Fruit fly (Drosophila melanogaster) whole organism, pupa: ENCODE results near the gene CG7492.
A peak's percentile ranks its signal among the peaks of the same experiment; 100 is the strongest.

Experiments
- CG12605 ChIP-seq: fragments of 200-800 bp; sonication (Bioruptor generic); IDR thresholded peaks from 2 replicates; pipeline ENCODE4 v1.3.6; 2022; ENCODE audit warnings: missing biosample characterization, missing genetic modification characterization
- CG14655 ChIP-seq: fragments of 200-800 bp; sonication (Bioruptor generic); optimal IDR thresholded peaks from 3 replicates; lab custom pipeline; 2017; ENCODE audit warnings: mild to moderate bottlenecking, missing biosample characterization, missing genetic modification reagents, missing genetic modification characterization
- CG4496 ChIP-seq: fragments of 200-800 bp; sonication (Bioruptor generic); IDR thresholded peaks from 3 replicates; pipeline ENCODE4 v1.3.6; 2022; ENCODE audit warnings: missing biosample characterization, missing genetic modification characterization
- CG8159 ChIP-seq: fragments of 200-800 bp; sonication (Bioruptor generic); optimal IDR thresholded peaks from 3 replicates; lab custom pipeline; 2018; ENCODE audit warnings: missing biosample characterization, mild to moderate bottlenecking, missing genetic modification characterization, moderate library complexity
- CG8301 ChIP-seq: fragments of 200-800 bp; sonication (Bioruptor generic); optimal IDR thresholded peaks from 2 replicates; lab custom pipeline; 2018; ENCODE audit warnings: missing biosample characterization, mild to moderate bottlenecking, missing genetic modification characterization
- EcR ChIP-seq: fragments of 200-800 bp; sonication (Bioruptor generic); optimal IDR thresholded peaks from 3 replicates; lab custom pipeline; 2019; ENCODE audit warnings: missing biosample characterization, missing genetic modification characterization, mild to moderate bottlenecking, moderate library complexity, missing genetic modification reagents
- Pif1A ChIP-seq: fragments of 200-800 bp; sonication (Bioruptor generic); optimal IDR thresholded peaks from 3 replicates; lab custom pipeline; 2016; ENCODE audit warnings: missing biosample characterization, missing genetic modification characterization
- fd96Ca ChIP-seq: fragments of 200-800 bp; sonication (Bioruptor generic); IDR thresholded peaks from 3 replicates; pipeline ENCODE4 v1.3.6; 2022; ENCODE audit warnings: missing biosample characterization, missing genetic modification characterization

DNA sequence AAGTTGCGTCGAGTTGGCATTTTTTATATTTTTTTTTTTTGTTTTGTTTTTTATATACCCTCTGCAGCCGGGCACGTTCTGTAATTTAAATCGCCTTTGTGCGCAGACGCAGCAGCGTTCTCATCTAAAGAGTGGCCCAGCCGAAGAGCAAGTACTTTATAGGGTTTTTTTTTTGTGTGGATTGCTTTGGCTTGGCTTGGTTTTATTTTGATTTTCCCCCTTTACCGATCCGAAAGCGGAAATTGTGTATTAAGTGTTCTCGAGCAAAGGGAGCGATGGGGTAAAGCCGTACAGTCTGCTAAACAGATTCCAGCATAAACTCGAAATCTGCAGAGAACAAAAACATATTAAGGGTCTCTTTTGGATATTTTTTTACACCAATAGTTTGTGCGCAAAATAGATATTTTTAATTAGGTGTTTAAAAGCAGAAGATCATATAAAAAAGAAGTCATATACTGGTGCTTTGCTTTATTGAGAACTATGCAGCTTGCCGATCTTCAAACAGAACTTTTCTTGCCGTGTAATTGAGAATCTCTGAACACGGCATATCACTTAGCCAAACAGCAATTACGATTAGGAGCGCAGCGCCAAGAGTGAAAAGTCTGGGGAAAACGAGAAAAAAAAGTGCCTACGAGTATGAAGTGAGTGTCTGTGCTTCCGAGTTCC is 48.1 kb downstream of the CG7492 start:
- peak; percentile 50 for TF ChIP-seq CG8159
- no peak for TF ChIP-seq EcR (GFP tag; lab: Kevin White, UChicago)
- TF ChIP-seq CG12605 (GFP tag; lab: Robert Waterston, UW), result no peak
- peak; percentile 21 for TF ChIP-seq Pif1A (GFP tag; lab: Kevin White, UChicago)
- peak; percentile 44 for TF ChIP-seq CG14655 (GFP tag; lab: Kevin White, UChicago)
- peak; percentile 27 for TF ChIP-seq CG8301 (tag; lab: Kevin White, UChicago)
- TF ChIP-seq CG4496 (GFP tag; lab: Robert Waterston, UW), result no peak
- no peak for TF ChIP-seq fd96Ca
